Worm (Caenorhabditis elegans) whole organism, early embryonic: ENCODE measurements around the gene pei-2.

Source experiments
- B0310.2 ChIP-seq: sonication (generic microtip); optimal IDR thresholded peaks from 2 replicates; lab custom pipeline; 2016; ENCODE audit warnings: mild to moderate bottlenecking, missing genetic modification characterization, missing compliant biosample characterization
- F13C5.2 ChIP-seq: sonication (generic microtip); optimal IDR thresholded peaks from 2 replicates; lab custom pipeline; 2017; ENCODE audit warnings: mild to moderate bottlenecking, missing genetic modification characterization, inconsistent platforms, missing compliant biosample characterization
- aly-1 ChIP-seq: sonication (generic microtip); optimal IDR thresholded peaks from 2 replicates; lab custom pipeline; 2016; ENCODE audit warnings: missing genetic modification characterization, missing compliant biosample characterization
- ama-1 ChIP-seq: fragments of 150-350 bp; optimal IDR thresholded peaks from 2 replicates; lab custom pipeline; 2014
- ceh-13 ChIP-seq: fragments of 200-800 bp; sonication (Bioruptor generic); optimal IDR thresholded peaks from 2 replicates; lab custom pipeline; 2018; ENCODE audit warnings: mild to moderate bottlenecking, missing genetic modification characterization, missing compliant biosample characterization
- ceh-36 ChIP-seq: sonication (generic microtip); optimal IDR thresholded peaks from 2 replicates; lab custom pipeline; 2016; ENCODE audit warnings: missing genetic modification characterization, inconsistent platforms, missing compliant biosample characterization
- ets-7 ChIP-seq: sonication (generic microtip); optimal IDR thresholded peaks from 2 replicates; lab custom pipeline; 2016; ENCODE audit warnings: missing genotype, missing genetic modification characterization, missing compliant biosample characterization
- flt-1 ChIP-seq: fragments of 200-800 bp; sonication (Bioruptor generic); IDR thresholded peaks from 2 replicates; pipeline ENCODE4 v1.3.6; 2022; ENCODE audit warnings: missing genetic modification characterization, missing compliant biosample characterization
- hmbx-1 ChIP-seq: sonication (generic microtip); optimal IDR thresholded peaks from 2 replicates; lab custom pipeline; 2016; ENCODE audit warnings: mild to moderate bottlenecking, missing genetic modification characterization, missing compliant biosample characterization
- hmg-4 ChIP-seq: fragments of 200-800 bp; sonication (Bioruptor generic); optimal IDR thresholded peaks from 2 replicates; lab custom pipeline; 2018; ENCODE audit warnings: mild to moderate bottlenecking, missing genetic modification characterization, missing compliant biosample characterization
- hnd-1 ChIP-seq: sonication (generic microtip); optimal IDR thresholded peaks from 2 replicates; lab custom pipeline; 2016; ENCODE audit warnings: missing genetic modification characterization, missing compliant biosample characterization
- pes-1 ChIP-seq: fragments of 200-800 bp; sonication (Bioruptor generic); IDR thresholded peaks from 2 replicates; pipeline ENCODE4 v1.3.6; 2022; ENCODE audit warnings: missing genetic modification reagents, missing genetic modification characterization, missing compliant biosample characterization
- scrt-1 ChIP-seq: fragments of 200-800 bp; sonication (Bioruptor generic); IDR thresholded peaks from 2 replicates; pipeline ENCODE4 v1.3.6; 2022; ENCODE audit warnings: missing genetic modification characterization, missing compliant biosample characterization
- sea-1 ChIP-seq: fragments of 200-800 bp; sonication (Bioruptor generic); conservative IDR thresholded peaks from 2 replicates; pipeline ENCODE4 v1.3.6; 2022; ENCODE audit warnings: missing genetic modification characterization, missing compliant biosample characterization
- tbx-11 ChIP-seq: fragments of 200-800 bp; sonication (Bioruptor generic); IDR thresholded peaks from 2 replicates; pipeline ENCODE4 v1.3.6; 2022; ENCODE audit warnings: missing genetic modification characterization, missing compliant biosample characterization
- tbx-37 ChIP-seq: fragments of 200-800 bp; sonication (Bioruptor generic); conservative IDR thresholded peaks from 2 replicates; pipeline ENCODE4 v1.3.6; 2022; ENCODE audit warnings: missing genetic modification reagents, missing genetic modification characterization, missing compliant biosample characterization
- tra-4 ChIP-seq: sonication (generic microtip); optimal IDR thresholded peaks from 2 replicates; lab custom pipeline; 2017; ENCODE audit warnings: missing genetic modification characterization, missing compliant biosample characterization

Gene pei-2

DNA sequence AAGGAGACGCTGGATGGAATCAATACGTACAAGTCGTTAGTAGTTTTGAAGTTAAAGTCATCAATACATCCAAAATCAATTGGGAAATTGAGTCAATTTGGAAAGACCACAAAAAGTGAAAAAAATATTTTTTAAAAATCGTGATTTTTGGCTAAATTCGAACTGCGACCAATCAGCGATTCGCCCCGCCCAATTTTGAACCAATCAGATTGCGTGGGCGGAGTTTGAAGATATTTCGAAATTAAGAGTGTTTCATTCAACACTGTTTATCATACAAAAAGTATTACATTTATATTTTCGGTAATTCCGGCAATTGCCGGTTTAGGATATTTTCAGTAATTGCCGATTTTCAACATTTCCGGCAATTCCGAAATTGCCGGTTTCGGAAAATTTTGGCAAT lies 6.1 kb downstream of the pei-2 start:
- no peak for TF ChIP-seq ets-7 (tag; lab: Kevin White, UChicago)
- no peak for TF ChIP-seq ama-1 (lab: Kevin White, UChicago)
- TF ChIP-seq hnd-1: no peak
- TF ChIP-seq pes-1: no peak
- TF ChIP-seq tbx-11 (GFP tag; lab: Robert Waterston, UW): no peak
- no peak for TF ChIP-seq tra-4 (tag; lab: Kevin White, UChicago)
- no peak for TF ChIP-seq B0310.2

DNA sequence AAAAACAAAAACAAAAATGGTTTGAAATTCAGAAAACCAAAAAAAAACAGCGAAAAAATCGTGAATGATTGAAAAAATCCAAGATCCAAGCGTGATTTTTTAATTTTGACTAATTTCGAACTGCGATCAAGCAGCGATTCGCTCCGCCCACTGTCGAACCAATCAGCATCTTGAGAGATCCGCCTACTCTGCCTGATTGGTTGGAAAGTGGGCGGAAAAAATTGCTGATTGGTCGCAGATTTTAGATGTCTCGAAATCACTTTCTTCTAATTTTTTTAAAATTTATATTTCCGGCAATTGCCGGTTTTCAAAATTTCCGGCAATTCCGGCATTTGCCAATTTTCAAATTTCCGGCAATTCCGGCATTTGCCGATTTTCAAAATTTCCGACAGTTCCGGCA lies 8.1 kb downstream of the pei-2 start:
- TF ChIP-seq ets-7 (tag; lab: Kevin White, UChicago) (no peak), ceh-36 (tag; lab: Kevin White, UChicago) (no peak), tbx-37 (no peak), aly-1 (no peak), hmg-4 (no peak), hmbx-1 (no peak), hnd-1 (no peak), sea-1 (GFP tag; lab: Robert Waterston, UW) (no peak), B0310.2 (no peak), ceh-13 (GFP tag; lab: Kevin White, UChicago) (no peak), F13C5.2 (tag; lab: Kevin White, UChicago) (no peak)

DNA sequence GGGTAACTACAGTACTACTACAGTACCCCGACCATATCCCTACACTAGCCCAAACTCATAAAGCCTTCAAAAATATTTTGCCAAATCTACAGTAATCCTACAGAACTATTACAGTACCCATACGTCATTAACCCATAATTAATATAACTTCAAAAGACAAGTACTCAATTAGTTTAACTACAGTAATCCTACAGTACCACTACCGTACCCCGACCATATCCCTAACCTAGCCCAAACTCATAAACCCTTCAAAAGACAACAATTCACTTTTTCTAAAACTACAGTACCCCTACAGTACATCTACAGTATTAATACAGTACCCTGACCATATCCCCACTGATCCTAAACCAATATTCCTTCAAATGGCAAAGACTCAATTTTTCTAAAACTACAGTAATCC lies 9.6 kb downstream of the pei-2 start:
- no peak for TF ChIP-seq F13C5.2 (tag; lab: Kevin White, UChicago)
- TF ChIP-seq ama-1 (lab: Kevin White, UChicago): no peak
- TF ChIP-seq pes-1: no peak
- TF ChIP-seq sea-1 (GFP tag; lab: Robert Waterston, UW): no peak
- TF ChIP-seq ceh-13 (GFP tag; lab: Kevin White, UChicago): no peak
- no peak for TF ChIP-seq scrt-1 (GFP tag; lab: Robert Waterston, UW)
- no peak for TF ChIP-seq tbx-37
- no peak for TF ChIP-seq B0310.2
- no peak for TF ChIP-seq hmg-4
- TF ChIP-seq flt-1 (GFP tag; lab: Robert Waterston, UW): no peak
- no peak for TF ChIP-seq tra-4 (tag; lab: Kevin White, UChicago)
- no peak for TF ChIP-seq tbx-11 (GFP tag; lab: Robert Waterston, UW)
- no peak for TF ChIP-seq hnd-1
- TF ChIP-seq ceh-36 (tag; lab: Kevin White, UChicago): no peak
- no peak for TF ChIP-seq aly-1
- TF ChIP-seq hmbx-1: no peak
- no peak for TF ChIP-seq ets-7 (tag; lab: Kevin White, UChicago)

DNA sequence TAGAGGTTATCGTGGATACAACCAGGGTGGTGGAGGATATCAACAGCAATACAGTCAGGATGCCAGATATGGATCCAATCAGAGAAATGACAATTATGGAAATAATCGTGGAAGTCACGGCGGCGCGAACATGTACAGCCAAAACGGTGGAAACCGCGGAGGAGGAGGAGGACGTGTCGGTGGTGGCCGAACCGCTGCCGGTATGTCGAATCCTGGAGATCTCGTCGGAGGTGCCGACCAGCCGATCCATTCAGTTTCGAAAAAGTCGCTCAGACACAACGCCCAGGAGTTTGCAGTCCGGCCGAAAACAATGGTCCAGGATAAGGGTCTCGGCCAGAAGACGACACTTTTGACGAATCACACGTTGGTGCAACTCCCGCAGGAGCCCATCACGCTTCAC lies 14.2 kb downstream of the pei-2 start:
- TF ChIP-seq ets-7 (tag; lab: Kevin White, UChicago): no peak
- TF ChIP-seq pes-1: no peak
- no peak for TF ChIP-seq F13C5.2 (tag; lab: Kevin White, UChicago)
- TF ChIP-seq tbx-37: no peak
- TF ChIP-seq ceh-36 (tag; lab: Kevin White, UChicago): no peak
- TF ChIP-seq B0310.2: no peak
- no peak for TF ChIP-seq tbx-11 (GFP tag; lab: Robert Waterston, UW)
- no peak for TF ChIP-seq aly-1
- TF ChIP-seq hmbx-1: no peak
- TF ChIP-seq sea-1 (GFP tag; lab: Robert Waterston, UW): no peak
- no peak for TF ChIP-seq ama-1 (lab: Kevin White, UChicago)
- no peak for TF ChIP-seq flt-1 (GFP tag; lab: Robert Waterston, UW)
- TF ChIP-seq hnd-1: no peak
- TF ChIP-seq tra-4 (tag; lab: Kevin White, UChicago): no peak
- TF ChIP-seq scrt-1 (GFP tag; lab: Robert Waterston, UW): no peak
- TF ChIP-seq ceh-13 (GFP tag; lab: Kevin White, UChicago): no peak
- TF ChIP-seq hmg-4: no peak

DNA sequence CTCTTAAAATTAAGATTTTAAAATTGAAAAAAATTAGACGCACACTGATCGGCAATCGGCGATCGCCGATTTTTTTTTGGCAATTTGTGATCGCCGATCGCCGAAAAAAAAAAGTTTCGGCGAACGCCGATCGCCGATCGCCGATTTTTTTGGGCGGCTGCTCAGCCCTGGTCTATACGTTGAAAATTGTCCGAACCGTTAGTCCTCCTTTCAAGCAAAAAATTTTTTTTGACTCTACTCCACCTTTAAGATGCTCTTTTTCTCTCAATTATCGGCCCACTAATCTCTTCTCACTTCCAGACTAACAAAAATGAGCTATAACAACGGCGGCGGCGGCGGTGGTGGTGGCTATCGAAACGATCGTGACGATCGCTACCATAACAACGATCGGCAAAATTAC lies 14.8 kb downstream of the pei-2 start, which contains the start of gene ergo-1:
Gene ergo-1, plus strand, starts transcription at position 301 of the 400 bp plus-strand sequence.
- TF ChIP-seq ets-7 (tag; lab: Kevin White, UChicago) (no peak), tbx-37 (no peak), B0310.2 (no peak), aly-1 (no peak), hmg-4 (no peak), tra-4 (tag; lab: Kevin White, UChicago) (no peak), scrt-1 (GFP tag; lab: Robert Waterston, UW) (no peak), hmbx-1 (no peak)

DNA sequence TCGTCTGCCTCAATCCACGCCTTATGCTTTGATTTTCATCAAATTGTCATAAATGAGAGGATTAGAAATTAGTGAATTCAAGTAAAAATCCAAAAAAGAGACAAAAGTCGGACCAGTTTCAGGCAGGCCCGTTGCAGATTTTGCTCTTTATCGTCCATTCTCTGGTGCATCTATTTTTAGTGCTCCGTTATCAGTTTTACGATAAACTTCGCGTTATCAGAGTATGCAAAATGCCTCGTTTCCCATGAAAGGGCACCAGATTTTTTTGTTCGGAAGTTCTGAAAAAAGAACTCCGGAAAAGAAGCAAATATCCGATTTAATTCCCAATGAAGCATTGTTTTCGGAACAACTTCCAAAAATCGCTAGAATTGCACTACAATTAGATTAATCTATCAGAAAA lies 17.4 kb downstream of the pei-2 start:
- TF ChIP-seq tbx-11 (GFP tag; lab: Robert Waterston, UW) (no peak), F13C5.2 (tag; lab: Kevin White, UChicago) (no peak), ceh-36 (tag; lab: Kevin White, UChicago) (no peak), hnd-1 (no peak), sea-1 (GFP tag; lab: Robert Waterston, UW) (no peak), ama-1 (lab: Kevin White, UChicago) (no peak), ets-7 (tag; lab: Kevin White, UChicago) (no peak), B0310.2 (no peak), tbx-37 (no peak), ceh-13 (GFP tag; lab: Kevin White, UChicago) (no peak), hmg-4 (no peak), hmbx-1 (no peak), aly-1 (no peak), tra-4 (tag; lab: Kevin White, UChicago) (no peak), scrt-1 (GFP tag; lab: Robert Waterston, UW) (no peak), pes-1 (no peak), flt-1 (GFP tag; lab: Robert Waterston, UW) (no peak)

DNA sequence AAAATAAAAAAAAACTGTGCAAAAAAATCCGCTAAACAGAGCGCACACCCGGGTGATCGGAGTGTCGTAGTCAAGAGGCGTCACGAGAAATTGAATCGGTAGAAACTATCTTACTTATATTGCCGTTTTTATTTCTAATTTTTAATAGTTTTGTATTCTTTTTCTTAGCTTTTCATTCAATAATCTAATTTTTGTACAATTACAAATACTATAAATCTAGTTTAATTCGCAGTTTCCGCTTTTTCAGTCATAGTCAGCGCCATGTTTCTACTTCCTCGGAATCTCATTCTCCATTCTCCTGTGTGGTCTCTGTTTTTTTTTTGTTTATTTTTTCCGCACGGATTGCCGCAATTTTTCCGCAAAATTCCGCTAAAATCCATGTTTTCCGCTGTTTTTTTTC lies 19.4 kb downstream of the pei-2 start:
- TF ChIP-seq tbx-37 (no peak), pes-1 (peak; percentile 69; the same call in 1 of the 2 replicates), tra-4 (tag; lab: Kevin White, UChicago) (peak; percentile 74), aly-1 (no peak), sea-1 (GFP tag; lab: Robert Waterston, UW) (no peak), tbx-11 (GFP tag; lab: Robert Waterston, UW) (0 out of 2 replicates have a peak, but pooled peaks have one; percentile 23), B0310.2 (peak; percentile 60), F13C5.2 (tag; lab: Kevin White, UChicago) (peak; percentile 80), hmg-4 (peak; percentile 46), hmbx-1 (peak; percentile 73), ceh-36 (tag; lab: Kevin White, UChicago) (no peak), ceh-13 (GFP tag; lab: Kevin White, UChicago) (peak; percentile 60), scrt-1 (GFP tag; lab: Robert Waterston, UW) (no peak), hnd-1 (no peak), ets-7 (tag; lab: Kevin White, UChicago) (peak; percentile 77), ama-1 (lab: Kevin White, UChicago) (no peak), flt-1 (GFP tag; lab: Robert Waterston, UW) (no peak)
